Fruit fly (Drosophila melanogaster): ENCODE data around the gene GATAd.

The GATAd gene

DNA sequence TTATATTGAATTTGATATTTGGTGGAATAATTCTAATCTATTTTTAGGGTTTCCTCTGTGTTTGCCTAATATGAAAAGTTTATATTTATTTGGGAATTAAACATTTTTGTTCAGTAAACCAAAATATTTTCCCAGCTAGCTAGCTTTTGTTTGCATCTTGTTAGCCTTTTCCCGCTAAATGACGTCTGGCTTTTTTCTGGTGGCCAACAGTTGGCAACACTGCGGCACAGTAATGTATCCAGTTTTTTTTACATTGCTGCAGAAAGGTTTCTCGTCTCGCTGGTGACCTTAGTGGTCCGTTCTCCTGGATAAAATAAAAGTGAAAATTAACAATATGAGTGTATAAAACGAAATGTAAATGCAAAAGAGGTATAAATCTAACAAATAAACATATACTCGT is 30.7 kb downstream of the GATAd start, which contains the start of gene lft (continued):
- no peak for TF ChIP-seq Tbp (GFP tag; optimal IDR thresholded peaks at IDR 0.05)
- no peak for TF ChIP-seq pb (GFP tag; optimal IDR thresholded peaks at IDR 0.05)
- no peak for TF ChIP-seq sr (GFP tag; IDR thresholded peaks at IDR 0.05)

DNA sequence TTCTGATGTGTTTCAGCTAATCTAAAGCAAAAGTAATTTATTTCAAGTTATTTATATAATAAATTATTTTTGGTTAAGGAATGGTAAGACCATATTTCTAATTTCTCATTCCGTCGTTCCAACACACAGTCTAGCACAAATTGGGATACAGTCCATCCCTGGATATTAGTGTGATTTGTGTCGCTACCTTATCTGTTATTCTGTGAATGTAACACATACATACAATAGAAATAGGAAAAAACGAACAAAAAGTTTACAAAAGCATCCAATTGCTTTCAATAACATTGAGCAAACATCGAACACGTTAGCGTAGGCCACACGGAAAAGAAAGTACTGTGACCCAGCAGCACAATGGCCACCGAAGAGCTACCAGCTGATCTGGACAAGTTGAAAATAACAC is 33.0 kb downstream of the GATAd start, which contains the start of gene CG5056:
Gene CG5056, plus strand, starts transcription at position 168 of the 400 bp plus-strand sequence.
- peak; percentile 83 for TF ChIP-seq CG17802 (tag; optimal IDR thresholded peaks at IDR 0.05)
- TF ChIP-seq Abd-B (GFP tag; optimal IDR thresholded peaks at IDR 0.05): peak; percentile 36
- peak; percentile 56 for TF ChIP-seq CG2116 (GFP tag; optimal IDR thresholded peaks at IDR 0.05)
- no peak for TF ChIP-seq TFAM (GFP tag; optimal IDR thresholded peaks at IDR 0.05)
- TF ChIP-seq sc (optimal IDR thresholded peaks at IDR 0.05): no peak
- no peak for TF ChIP-seq sc (GFP tag; optimal IDR thresholded peaks at IDR 0.05)
- peak; percentile 86 for TF ChIP-seq row (GFP tag; IDR thresholded peaks at IDR 0.05)
- TF ChIP-seq CG4360 (GFP tag; IDR thresholded peaks at IDR 0.05): no peak
- TF ChIP-seq bigmax (GFP tag; optimal IDR thresholded peaks at IDR 0.05): peak; percentile 69
- no peak for TF ChIP-seq sob (GFP tag; IDR thresholded peaks at IDR 0.05)
- TF ChIP-seq slou (GFP tag; optimal IDR thresholded peaks at IDR 0.05): peak; percentile 27
- peak; percentile 41 for TF ChIP-seq ewg (GFP tag; optimal IDR thresholded peaks at IDR 0.05)
- TF ChIP-seq CG8290 (GFP tag; optimal IDR thresholded peaks at IDR 0.05): peak; percentile 12
- no peak for TF ChIP-seq CG8290 (tag; optimal IDR thresholded peaks at IDR 0.05)
- TF ChIP-seq CG2875 (GFP tag; optimal IDR thresholded peaks at IDR 0.05): no peak
- no peak for TF ChIP-seq CG1529 (GFP tag; optimal IDR thresholded peaks at IDR 0.05)
- peak; percentile 40 for TF ChIP-seq Ets97D (GFP tag; optimal IDR thresholded peaks at IDR 0.05)
- TF ChIP-seq CG7928 (GFP tag; optimal IDR thresholded peaks at IDR 0.05): peak; percentile 95
- TF ChIP-seq otp (GFP tag; IDR thresholded peaks at IDR 0.05): no peak
- peak; percentile 94 for TF ChIP-seq CG4617 (GFP tag; optimal IDR thresholded peaks at IDR 0.05; ENCODE audit: borderline replicate concordance)
- peak; percentile 63 for TF ChIP-seq CG9797 (GFP tag; optimal IDR thresholded peaks at IDR 0.05)
- TF ChIP-seq Sry-δ (GFP tag; optimal IDR thresholded peaks at IDR 0.05): peak; percentile 26
- peak; percentile 69 for TF ChIP-seq trem (tag; optimal IDR thresholded peaks at IDR 0.05)
- TF ChIP-seq hb (GFP tag; IDR thresholded peaks at IDR 0.05; ENCODE audit: partially characterized antibody): no peak
- TF ChIP-seq lbe (GFP tag; optimal IDR thresholded peaks at IDR 0.05): peak; percentile 21
- TF ChIP-seq CG14710 (tag; optimal IDR thresholded peaks at IDR 0.05): peak; percentile 65
- peak; percentile 23; the same call in 1 of the 3 replicates for TF ChIP-seq ci (GFP tag; IDR thresholded peaks at IDR 0.05)
- TF ChIP-seq CG18262 (tag; optimal IDR thresholded peaks at IDR 0.05): peak; percentile 7
- peak; percentile 30; the same call in 1 of the 2 replicates for TF ChIP-seq CG14667 (GFP tag; IDR thresholded peaks at IDR 0.05)
- TF ChIP-seq lmd (GFP tag; IDR thresholded peaks at IDR 0.05): peak; percentile 16; the same call in 1 of the 2 replicates
- TF ChIP-seq zen (tag; optimal IDR thresholded peaks at IDR 0.05): peak; percentile 41
- peak; percentile 85 for TF ChIP-seq MBD-R2 (GFP tag; IDR thresholded peaks at IDR 0.05)
- peak; percentile 18 for TF ChIP-seq PHDP (tag; optimal IDR thresholded peaks at IDR 0.05)
- TF ChIP-seq pfk (GFP tag; optimal IDR thresholded peaks at IDR 0.05): peak; percentile 95
- no peak for TF ChIP-seq Adf1 (GFP tag; IDR thresholded peaks at IDR 0.05)
- peak; percentile 64 for TF ChIP-seq nmo (GFP tag; optimal IDR thresholded peaks at IDR 0.05)
- TF ChIP-seq CG1603 (tag; optimal IDR thresholded peaks at IDR 0.05): peak; percentile 100
- peak; percentile 87 for TF ChIP-seq CG11723 (GFP tag; optimal IDR thresholded peaks at IDR 0.05)
- TF ChIP-seq amos (GFP tag; IDR thresholded peaks at IDR 0.05; ENCODE audit: partially characterized antibody): peak; percentile 10; the same call in 1 of the 2 replicates
- peak in 1 of 3 experiments; percentile 77 for TF ChIP-seq Stat92E (GFP tag; optimal IDR thresholded peaks at IDR 0.05)
- TF ChIP-seq Dref (GFP tag; IDR thresholded peaks at IDR 0.05): peak; percentile 39
- TF ChIP-seq pzg (GFP tag; optimal IDR thresholded peaks at IDR 0.05): peak; percentile 88
- TF ChIP-seq YL-1 (GFP tag; optimal IDR thresholded peaks at IDR 0.05): peak; percentile 78
- no peak for TF ChIP-seq Bdp1 (GFP tag; optimal IDR thresholded peaks at IDR 0.05)
- no peak for TF ChIP-seq CG10654 (GFP tag; optimal IDR thresholded peaks at IDR 0.05)
- TF ChIP-seq vvl (GFP tag; IDR thresholded peaks at IDR 0.05): 0 out of 2 replicates have a peak, but pooled peaks have one; percentile 28

Measured in whole organism, embryonic.